Fruit fly (Drosophila melanogaster) whole organism, embryonic: ENCODE results near the gene Sas-6.

Source experiments
- Atf-2 ChIP-seq: fragments of 200-800 bp; sonication (Bioruptor generic); optimal IDR thresholded peaks from 2 replicates; lab custom pipeline; 2016; ENCODE audit warnings: missing biosample characterization, missing genetic modification characterization
- CG10209 ChIP-seq: fragments of 200-800 bp; sonication (Bioruptor generic); optimal IDR thresholded peaks from 3 replicates; lab custom pipeline; 2017; ENCODE audit warnings: missing biosample characterization, mild to moderate bottlenecking, missing genetic modification characterization, missing genetic modification reagents
- CG10321 ChIP-seq: fragments of 200-800 bp; sonication (Bioruptor generic); IDR thresholded peaks from 2 replicates; pipeline ENCODE4 v1.3.6; 2022; ENCODE audit warnings: missing biosample characterization, missing genetic modification characterization
- CG10431 ChIP-seq: fragments of 200-800 bp; sonication (Bioruptor generic); optimal IDR thresholded peaks from 3 replicates; lab custom pipeline; 2018; ENCODE audit warnings: missing biosample characterization, mild to moderate bottlenecking, missing genetic modification characterization
- CG10979 ChIP-seq: fragments of 200-800 bp; sonication (Bioruptor generic); optimal IDR thresholded peaks from 2 replicates; lab custom pipeline; 2018; ENCODE audit warnings: missing biosample characterization, mild to moderate bottlenecking, missing genetic modification characterization, moderate library complexity
- CG12744 ChIP-seq: fragments of 200-800 bp; sonication (Bioruptor generic); optimal IDR thresholded peaks from 2 replicates; lab custom pipeline; 2016; ENCODE audit warnings: missing biosample characterization, missing genetic modification characterization
- CG12942 ChIP-seq: fragments of 200-800 bp; sonication (Bioruptor generic); optimal IDR thresholded peaks from 3 replicates; lab custom pipeline; 2016; ENCODE audit warnings: missing biosample characterization, missing genetic modification characterization
- CG14710 ChIP-seq: fragments of 200-800 bp; sonication (Bioruptor generic); optimal IDR thresholded peaks from 3 replicates; lab custom pipeline; 2019; ENCODE audit warnings: missing biosample characterization, mild to moderate bottlenecking, missing genetic modification characterization, moderate library complexity
- CG15269 ChIP-seq: fragments of 200-800 bp; sonication (Bioruptor generic); optimal IDR thresholded peaks from 2 replicates; lab custom pipeline; 2018; ENCODE audit warnings: missing biosample characterization, mild to moderate bottlenecking, missing genetic modification characterization, moderate library complexity
- CG18764 ChIP-seq: fragments of 200-800 bp; sonication (Bioruptor generic); optimal IDR thresholded peaks from 3 replicates; lab custom pipeline; 2016; ENCODE audit warnings: missing biosample characterization, missing genetic modification characterization
- CG31365 ChIP-seq: fragments of 200-800 bp; sonication (Bioruptor generic); optimal IDR thresholded peaks from 2 replicates; lab custom pipeline; 2018; ENCODE audit warnings: missing biosample characterization, mild to moderate bottlenecking, missing genetic modification characterization
- CG33557 ChIP-seq: fragments of 200-800 bp; sonication (Bioruptor generic); optimal IDR thresholded peaks from 2 replicates; lab custom pipeline; 2019; ENCODE audit warnings: missing biosample characterization, mild to moderate bottlenecking, missing genetic modification characterization, moderate library complexity
- CG3838 ChIP-seq: fragments of 200-800 bp; sonication (Bioruptor generic); optimal IDR thresholded peaks from 3 replicates; lab custom pipeline; 2016; ENCODE audit warnings: missing biosample characterization, missing genetic modification characterization
- CG4360 ChIP-seq: fragments of 200-800 bp; sonication (Bioruptor generic); IDR thresholded peaks from 2 replicates; pipeline ENCODE4 v1.3.6; 2022; ENCODE audit warnings: missing biosample characterization, missing genetic modification characterization
- CG43689 ChIP-seq: fragments of 200-800 bp; sonication (Bioruptor generic); IDR thresholded peaks from 2 replicates; pipeline ENCODE4 v1.3.6; 2022; ENCODE audit warnings: missing biosample characterization, missing genetic modification characterization
- CG7372 ChIP-seq: fragments of 200-800 bp; sonication (Bioruptor generic); IDR thresholded peaks from 2 replicates; pipeline ENCODE4 v1.3.6; 2022; ENCODE audit warnings: missing biosample characterization, missing genetic modification characterization
- CG8924 ChIP-seq: fragments of 200-800 bp; optimal IDR thresholded peaks from 3 replicates; lab custom pipeline; 2019; ENCODE audit warnings: missing biosample characterization, mild to moderate bottlenecking, missing genetic modification characterization, moderate library complexity
- CrebB ChIP-seq: fragments of 200-800 bp; sonication (Bioruptor generic); optimal IDR thresholded peaks from 3 replicates; lab custom pipeline; 2018; ENCODE audit warnings: missing biosample characterization, mild to moderate bottlenecking, missing genetic modification characterization
- Dip2 ChIP-seq: fragments of 200-800 bp; sonication (Bioruptor generic); IDR thresholded peaks from 2 replicates; pipeline ENCODE4 v1.3.6; 2022; ENCODE audit warnings: missing biosample characterization, missing genetic modification characterization
- Dll ChIP-seq: fragments of 200-800 bp; sonication (Bioruptor generic); IDR thresholded peaks from 4 replicates; pipeline ENCODE4 v1.3.6; 2022; ENCODE audit warnings: missing biosample characterization, missing genetic modification characterization; ENCODE audit not compliant: partially characterized antibody
- H15 ChIP-seq: fragments of 200-800 bp; sonication (Bioruptor generic); IDR thresholded peaks from 3 replicates; pipeline ENCODE4 v1.3.6; 2022; ENCODE audit warnings: missing biosample characterization, missing genetic modification characterization
- Hmr ChIP-seq: fragments of 200-800 bp; sonication (Bioruptor generic); optimal IDR thresholded peaks from 3 replicates; lab custom pipeline; 2017; ENCODE audit warnings: mild to moderate bottlenecking, missing biosample characterization, missing genetic modification reagents, missing genetic modification characterization
- Rfx ChIP-seq: fragments of 200-800 bp; sonication (Bioruptor generic); IDR thresholded peaks from 2 replicates; pipeline ENCODE4 v1.3.6; 2022; ENCODE audit warnings: missing biosample characterization, missing genetic modification characterization
- Sox102F ChIP-seq: fragments of 200-800 bp; sonication (Bioruptor generic); optimal IDR thresholded peaks from 2 replicates; lab custom pipeline; 2018; ENCODE audit warnings: missing biosample characterization, mild to moderate bottlenecking, missing genetic modification characterization, moderate library complexity
- Trl ChIP-seq, 3 experiments: fragments of >200 bp in 2 of 3; fragments of 200-800 bp in 1 of 3; sonication (Bioruptor generic) in 1 of 3; optimal IDR thresholded peaks; 2 replicates in 1 of 3; 3 replicates in 2 of 3; lab custom pipeline; 2016 to 2017; ENCODE audit warnings: missing biosample characterization in 1 of 3, missing genetic modification characterization in 1 of 3
- ap ChIP-seq: fragments of 200-800 bp; sonication (Bioruptor generic); IDR thresholded peaks from 2 replicates; pipeline ENCODE4 v1.3.6; 2022; ENCODE audit warnings: missing biosample characterization, missing genetic modification characterization
- bab2 ChIP-seq: fragments of 200-800 bp; sonication (Bioruptor generic); optimal IDR thresholded peaks from 2 replicates; lab custom pipeline; 2016; ENCODE audit warnings: missing biosample characterization, missing genetic modification characterization
- dpn ChIP-seq, 2 experiments: fragments of 200-800 bp; sonication (Bioruptor generic); optimal IDR thresholded peaks; 3 replicates each; lab custom pipeline; 2016; ENCODE audit warnings: missing biosample characterization in 2 of 2, missing genetic modification characterization in 2 of 2
- lilli ChIP-seq: fragments of 200-800 bp; sonication (Bioruptor generic); optimal IDR thresholded peaks from 3 replicates; lab custom pipeline; 2016; ENCODE audit warnings: missing biosample characterization, missing genetic modification characterization
- nom ChIP-seq: fragments of 200-800 bp; sonication (Bioruptor generic); optimal IDR thresholded peaks from 2 replicates; lab custom pipeline; 2017; ENCODE audit warnings: missing biosample characterization, missing genetic modification characterization, mild to moderate bottlenecking, moderate library complexity, missing genetic modification reagents
- pb ChIP-seq: fragments of 200-800 bp; sonication (Bioruptor generic); optimal IDR thresholded peaks from 3 replicates; lab custom pipeline; 2016; ENCODE audit warnings: missing biosample characterization, missing genetic modification characterization
- sc ChIP-seq, 3 experiments: fragments of >200 bp in 2 of 3; fragments of 200-800 bp in 1 of 3; sonication (Bioruptor generic) in 1 of 3; optimal IDR thresholded peaks; 2 replicates in 2 of 3; 3 replicates in 1 of 3; lab custom pipeline; 2017; ENCODE audit warnings: mild to moderate bottlenecking in 1 of 3, missing biosample characterization in 1 of 3, missing genetic modification characterization in 1 of 3, missing genetic modification reagents in 1 of 3
- sqz ChIP-seq: fragments of 200-800 bp; sonication (Bioruptor generic); optimal IDR thresholded peaks from 3 replicates; lab custom pipeline; 2018; ENCODE audit warnings: missing biosample characterization, mild to moderate bottlenecking, missing genetic modification characterization
- sr ChIP-seq: fragments of 200-800 bp; sonication (Bioruptor generic); IDR thresholded peaks from 3 replicates; pipeline ENCODE4 v1.3.6; 2022; ENCODE audit warnings: missing biosample characterization, missing genetic modification characterization
- trh ChIP-seq: fragments of 200-800 bp; sonication (Bioruptor generic); optimal IDR thresholded peaks from 2 replicates; lab custom pipeline; 2016; ENCODE audit warnings: missing biosample characterization, missing genetic modification characterization
- zen2 ChIP-seq: fragments of 200-800 bp; sonication (Bioruptor generic); IDR thresholded peaks from 3 replicates; pipeline ENCODE4 v1.3.6; 2022; ENCODE audit warnings: missing biosample characterization, missing genetic modification characterization; ENCODE audit not compliant: partially characterized antibody
- zf30C ChIP-seq: fragments of 200-800 bp; sonication (Bioruptor generic); optimal IDR thresholded peaks from 3 replicates; lab custom pipeline; 2018; ENCODE audit warnings: missing biosample characterization, mild to moderate bottlenecking, missing genetic modification characterization
- zfh1 ChIP-seq: fragments of 200-800 bp; sonication (Bioruptor generic); IDR thresholded peaks from 3 replicates; pipeline ENCODE4 v1.3.6; 2022; ENCODE audit warnings: missing biosample characterization, missing genetic modification characterization

Gene Sas-6

DNA sequence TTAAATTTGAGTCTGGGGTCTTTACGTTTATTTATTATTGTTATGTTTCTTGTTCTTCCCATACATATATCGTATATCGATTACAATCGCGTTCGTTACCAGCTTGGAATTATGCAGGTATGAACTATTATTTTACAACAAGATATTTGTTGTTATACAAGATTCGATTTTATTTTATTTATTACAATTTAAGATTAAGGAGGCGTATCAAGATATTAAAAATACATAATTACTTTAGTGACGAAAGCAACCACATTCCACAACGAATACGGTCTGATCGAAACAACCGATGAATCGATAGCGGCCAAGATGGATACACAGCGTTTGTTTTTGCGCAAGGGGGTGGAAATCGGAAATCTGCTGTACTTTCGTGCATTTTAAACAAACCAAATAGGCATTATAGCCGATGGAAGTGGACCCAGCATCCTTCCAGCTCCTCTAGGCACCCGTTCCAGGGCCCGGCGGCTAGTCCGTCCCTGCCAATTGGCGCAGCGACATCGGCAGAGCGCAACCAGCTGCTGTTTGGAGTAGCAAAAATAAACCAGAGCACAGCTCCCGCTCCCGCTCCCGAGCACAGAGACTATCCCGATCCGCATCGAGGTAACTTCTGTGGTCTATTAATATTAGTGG lies 2.6 kb downstream of the Sas-6 start, which contains the start of the genes CG15525 and CG11504 (continued):
- TF ChIP-seq CG10979, result peak; percentile 22
- no peak for TF ChIP-seq CG10321 (GFP tag; lab: Robert Waterston, UW)
- peak; percentile 26 for TF ChIP-seq CG12942 (GFP tag; lab: Kevin White, UChicago)
- no peak for TF ChIP-seq sc (optimal IDR thresholded peaks at IDR 0.05; lab: Kevin White, UChicago)
- no peak for TF ChIP-seq sc (GFP tag; optimal IDR thresholded peaks at IDR 0.05; lab: Kevin White, UChicago)
- TF ChIP-seq pb, result no peak
- no peak for TF ChIP-seq CG31365 (tag; lab: Kevin White, UChicago)
- TF ChIP-seq CG43689, result no peak
- peak; percentile 19 for TF ChIP-seq CG18764
- TF ChIP-seq Sox102F (GFP tag; lab: Kevin White, UChicago), result no peak
- TF ChIP-seq CG3838 (GFP tag; lab: Kevin White, UChicago), result peak; percentile 40
- no peak for TF ChIP-seq Trl (optimal IDR thresholded peaks at IDR 0.05; lab: Kevin White, UChicago)
- no peak for TF ChIP-seq Trl (GFP tag; optimal IDR thresholded peaks at IDR 0.05; lab: Kevin White, UChicago)
- no peak for TF ChIP-seq Dip2 (GFP tag; lab: Robert Waterston, UW)
- TF ChIP-seq lilli (GFP tag; lab: Kevin White, UChicago), result peak; percentile 68
- TF ChIP-seq CG12744 (GFP tag; lab: Kevin White, UChicago), result no peak
- no peak for TF ChIP-seq CG33557
- no peak for TF ChIP-seq CG4360 (GFP tag; lab: Robert Waterston, UW)
- peak; percentile 57 for TF ChIP-seq CG8924 (tag; lab: Kevin White, UChicago)
- no peak for TF ChIP-seq zf30C (GFP tag; lab: Kevin White, UChicago)
- no peak for TF ChIP-seq CG10209 (GFP tag; lab: Kevin White, UChicago)
- TF ChIP-seq CG15269 (tag; lab: Kevin White, UChicago), result no peak
- no peak for TF ChIP-seq CG10431 (GFP tag; lab: Kevin White, UChicago)
- no peak for TF ChIP-seq sqz
- TF ChIP-seq CG14710 (tag; lab: Kevin White, UChicago), result peak; percentile 72
- no peak for TF ChIP-seq CrebB (tag; lab: Kevin White, UChicago)
- TF ChIP-seq Hmr (GFP tag; lab: Kevin White, UChicago), result no peak
- TF ChIP-seq sr, result no peak
- TF ChIP-seq zfh1 (GFP tag; lab: Robert Waterston, UW), result peak; percentile 51; the same call in 1 of the 3 replicates
- no peak for TF ChIP-seq H15
- no peak for TF ChIP-seq CG7372
- TF ChIP-seq zen2, result peak; percentile 28; the same call in 1 of the 3 replicates
- peak; percentile 1 for TF ChIP-seq Atf-2 (GFP tag; lab: Kevin White, UChicago)
- TF ChIP-seq bab2 (GFP tag; lab: Kevin White, UChicago), result peak; percentile 37
- TF ChIP-seq nom (GFP tag; lab: Kevin White, UChicago), result no peak
- TF ChIP-seq ap (GFP tag; lab: Robert Waterston, UW), result peak; percentile 51
- TF ChIP-seq, all 482 proteins: peak for 215

DNA sequence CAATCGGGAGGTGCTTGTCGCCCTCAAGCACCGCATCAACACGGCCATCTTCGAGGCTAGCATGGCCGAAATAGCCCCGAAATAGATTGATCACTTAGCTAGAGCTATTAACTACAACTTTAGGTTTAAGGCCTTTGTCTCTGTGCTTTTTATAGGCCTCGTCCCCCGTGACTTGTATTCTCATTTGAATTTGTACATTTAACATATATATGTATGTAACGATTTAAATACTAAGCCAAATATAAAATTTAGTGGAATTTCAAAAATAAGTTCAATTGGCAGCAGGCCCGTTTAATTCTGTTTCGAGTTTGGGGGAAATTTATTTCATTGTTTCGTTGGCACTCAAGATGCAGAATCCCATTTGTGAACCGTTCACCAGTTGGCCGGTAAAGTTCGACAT lies 4.3 kb downstream of the Sas-6 start, which contains the start of gene CG34298:
Gene CG34298, plus strand, starts transcription at position 301 of the 400 bp plus-strand sequence.
- TF ChIP-seq trh (GFP tag; lab: Kevin White, UChicago) (no peak), dpn (GFP tag; optimal IDR thresholded peaks at IDR 0.05; lab: Kevin White, UChicago) (no peak), Rfx (GFP tag; lab: Robert Waterston, UW) (no peak), Dll (GFP tag; lab: Robert Waterston, UW) (no peak)
